Worm (Caenorhabditis elegans) whole organism, young adult: ENCODE results near the gene msra-1.

Source experiments
- bed-2 ChIP-seq: fragments of 200-800 bp; sonication (Bioruptor generic); IDR thresholded peaks from 2 replicates; pipeline ENCODE4 v1.3.6; 2022; ENCODE audit warnings: missing genetic modification reagents, missing genetic modification characterization, missing compliant biosample characterization
- efl-1 ChIP-seq: fragments of 150-350 bp; optimal IDR thresholded peaks from 2 replicates; lab custom pipeline; 2014; ENCODE audit warnings: missing biosample characterization, missing genetic modification reagents, missing genetic modification characterization
- lag-1 ChIP-seq: fragments of 200-800 bp; sonication (Bioruptor generic); IDR thresholded peaks from 2 replicates; pipeline ENCODE4 v1.3.6; 2022; ENCODE audit warnings: missing genetic modification reagents, missing genetic modification characterization, missing compliant biosample characterization
- pha-4 ChIP-seq: fragments of 150-350 bp; sonication (generic microtip); optimal IDR thresholded peaks from 2 replicates; lab custom pipeline; 2014; ENCODE audit warnings: missing biosample characterization, missing genetic modification reagents, missing genetic modification characterization
- zim-3 ChIP-seq: sonication (generic microtip); optimal IDR thresholded peaks from 2 replicates; lab custom pipeline; 2017; ENCODE audit warnings: mild to moderate bottlenecking, missing genetic modification characterization, moderate library complexity, missing compliant biosample characterization

- TF ChIP-seq bed-2 (GFP tag; lab: Robert Waterston, UW): no peak
- TF ChIP-seq zim-3 (tag; lab: Kevin White, UChicago): no peak
- no peak for TF ChIP-seq lag-1 (GFP tag; lab: Robert Waterston, UW)
- no peak for TF ChIP-seq pha-4
- no peak for TF ChIP-seq efl-1 (GFP tag; lab: Kevin White, UChicago)
Measured at ce11 chrII:7363990-7364455, at the start of gene msra-1.
